Fruit fly (Drosophila melanogaster) ovary, adult (tissue): Measurements from ENCODE around the gene Pdh.
A peak's percentile ranks its signal among the peaks of the same experiment; 100 is the strongest.

ENCODE experiments used
- CG17801 ChIP-seq: fragments of 200-800 bp; optimal IDR thresholded peaks from 2 replicates; lab custom pipeline; 2019; ENCODE audit warnings: missing biosample characterization, mild to moderate bottlenecking, missing genetic modification characterization, moderate library complexity; ENCODE audit not compliant: partially characterized antibody

Gene Pdh

DNA sequence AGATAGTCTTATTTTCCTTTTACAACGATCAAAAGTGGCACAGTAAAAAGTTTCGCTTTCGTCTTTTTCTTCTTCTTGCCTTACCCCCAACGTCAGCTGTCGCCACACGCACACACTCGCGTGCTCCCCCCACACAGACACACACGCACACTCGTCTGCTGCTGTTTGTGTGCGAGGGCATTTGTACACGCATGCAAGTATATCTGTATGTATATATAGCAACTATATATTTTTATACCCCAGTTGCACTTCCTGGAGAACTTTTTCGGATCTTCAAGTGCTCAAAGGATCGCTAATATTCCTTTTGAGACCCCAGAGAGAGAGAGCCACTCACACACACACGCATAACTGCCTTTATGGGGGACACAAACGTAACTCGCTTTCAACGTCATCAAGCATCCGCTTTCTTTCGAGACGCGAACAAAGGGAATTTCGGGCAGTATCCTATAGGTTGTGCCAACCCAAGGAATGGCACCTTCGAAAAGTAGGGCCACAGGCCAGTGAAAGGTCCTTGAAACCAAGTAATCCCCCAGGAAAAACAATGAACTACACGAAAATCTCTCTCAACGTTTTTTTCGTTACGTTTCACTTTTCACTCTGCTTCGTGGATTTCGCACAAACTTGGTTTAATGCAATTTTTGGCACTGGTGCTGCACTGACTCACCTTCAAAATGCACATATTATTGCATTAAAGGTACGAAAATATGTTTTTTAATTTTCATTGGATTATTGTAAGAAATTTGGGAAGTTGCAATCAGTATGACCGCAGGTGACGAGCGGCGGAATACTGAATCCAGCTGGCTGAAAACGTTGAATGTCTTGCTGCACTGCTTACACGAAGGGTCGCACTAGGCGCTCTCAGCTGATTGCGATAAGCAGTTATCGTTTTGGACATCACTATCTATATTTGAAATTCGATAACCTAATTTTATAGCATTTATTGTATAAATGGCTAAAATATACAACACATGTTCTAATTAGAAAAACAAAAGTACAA is 24.0 kb upstream of the Pdh start, which contains the start of gene roq:
TSS of gene roq (minus strand) at position 799 of the 997 bp plus-strand sequence.
- TF ChIP-seq CG17801 (GFP tag; lab: Kevin White, UChicago), result peak; percentile 21

DNA sequence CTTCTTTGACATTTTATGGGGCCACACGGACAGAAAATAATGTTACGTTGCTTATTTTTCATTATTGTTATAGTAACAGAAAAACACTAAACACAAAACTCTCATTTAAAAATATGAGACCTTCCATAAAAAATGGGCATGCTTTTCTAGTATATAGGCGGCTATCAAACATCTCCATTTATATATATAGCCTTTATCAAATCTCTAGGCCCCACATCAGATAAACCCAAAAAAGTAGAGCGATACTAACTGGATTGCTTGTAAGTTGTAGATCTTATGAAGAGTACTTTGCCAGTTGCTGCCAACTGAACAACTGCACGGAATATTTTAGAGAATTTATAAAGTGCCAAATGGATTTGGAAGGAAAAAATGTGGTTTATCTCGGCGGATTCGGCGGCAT is 15.4 kb upstream of the Pdh start, which contains the start of gene CG18814:
TSS of gene CG18814 (plus strand) at position 301 of the 400 bp plus-strand sequence.
- TF ChIP-seq CG17801 (GFP tag; lab: Kevin White, UChicago), result no peak

DNA sequence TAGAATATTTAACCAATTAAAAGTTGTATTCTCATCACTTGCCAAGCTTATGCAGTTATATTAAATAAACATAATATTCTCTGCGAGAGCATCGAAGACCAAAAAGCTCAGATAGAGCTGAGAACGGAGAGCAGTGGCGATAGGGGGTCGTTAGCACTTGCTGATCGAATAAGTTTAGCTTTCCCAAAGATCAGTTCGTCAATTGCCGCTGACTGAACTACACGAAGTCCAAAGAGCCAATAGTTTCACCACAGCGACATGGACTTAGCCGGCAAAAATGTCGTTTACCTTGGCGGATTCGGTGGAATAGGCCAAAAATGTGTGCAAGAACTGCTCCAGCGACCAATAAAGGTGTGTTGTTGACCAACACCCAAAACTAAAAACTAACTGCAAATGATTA is 14.1 kb upstream of the Pdh start, which contains the start of gene CG4842:
TSS of gene CG4842 (plus strand) at position 191 of the 400 bp plus-strand sequence.
- TF ChIP-seq CG17801 (GFP tag; lab: Kevin White, UChicago), result no peak

DNA sequence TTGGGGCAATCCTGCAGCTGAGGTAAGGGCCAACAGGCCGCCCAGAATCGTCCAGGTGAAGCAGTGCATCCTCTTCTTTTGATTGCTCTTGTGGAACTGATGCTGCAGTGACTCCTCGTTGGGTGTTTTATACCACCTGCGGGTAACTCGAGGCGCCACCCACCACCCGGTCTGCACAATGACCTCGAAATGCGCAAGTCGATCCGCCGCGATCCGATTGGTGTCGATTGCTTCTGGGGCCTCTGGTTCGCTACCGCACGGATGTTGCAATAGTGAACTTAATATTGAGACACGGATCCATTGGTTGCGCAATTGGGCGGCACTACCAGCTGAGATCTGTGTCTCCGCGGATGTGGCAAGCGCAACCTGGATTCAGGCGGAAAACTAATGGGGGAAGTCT is 13.1 kb upstream of the Pdh start, which contains the start of gene Cpr72Ec:
TSS of gene Cpr72Ec (minus strand) at position 101 of the 400 bp plus-strand sequence.
- no peak for TF ChIP-seq CG17801 (GFP tag; lab: Kevin White, UChicago)

DNA sequence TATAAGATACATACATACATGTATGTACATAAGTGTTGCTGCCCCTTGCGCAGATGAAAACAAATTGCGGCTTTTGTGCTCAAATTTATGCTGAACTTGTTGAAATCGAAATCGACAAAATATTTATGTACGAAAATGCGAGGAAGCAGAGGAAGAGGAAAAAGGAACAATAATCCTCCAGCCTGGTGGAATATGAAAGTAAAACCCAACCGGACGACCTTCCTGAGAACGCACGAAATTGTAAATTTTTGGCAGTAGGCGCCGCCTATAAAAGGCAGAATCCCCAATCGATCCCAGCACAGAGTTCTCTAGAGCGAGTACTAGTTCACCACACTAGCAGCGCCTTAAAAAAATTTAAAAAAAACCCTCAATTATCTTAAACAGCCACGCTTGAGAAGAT is 10.5 kb upstream of the Pdh start, which contains the start of gene Cpr72Eb:
TSS of gene Cpr72Eb (plus strand) at position 301 of the 400 bp plus-strand sequence.
- no peak for TF ChIP-seq CG17801 (GFP tag; lab: Kevin White, UChicago)

DNA sequence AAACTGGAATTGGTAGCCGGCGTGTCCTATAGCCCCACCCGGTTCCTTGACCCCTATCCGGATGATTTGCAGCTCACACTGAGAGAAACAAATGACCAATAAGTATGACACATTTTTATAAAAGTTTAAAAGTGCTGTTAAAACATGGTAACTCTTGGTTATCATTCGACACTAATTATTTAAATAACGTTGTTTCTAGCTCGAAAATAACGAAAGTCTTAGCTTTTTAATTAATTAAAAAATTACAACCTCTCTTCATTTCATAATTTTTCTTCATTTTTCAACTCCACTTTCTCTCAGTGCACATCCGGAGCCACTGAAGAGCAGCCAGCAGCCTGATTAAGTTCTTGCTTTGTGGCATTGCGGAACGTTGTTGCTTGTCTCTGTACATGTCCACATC is 10.1 kb upstream of the Pdh start:
- no peak for TF ChIP-seq CG17801 (GFP tag; lab: Kevin White, UChicago)

DNA sequence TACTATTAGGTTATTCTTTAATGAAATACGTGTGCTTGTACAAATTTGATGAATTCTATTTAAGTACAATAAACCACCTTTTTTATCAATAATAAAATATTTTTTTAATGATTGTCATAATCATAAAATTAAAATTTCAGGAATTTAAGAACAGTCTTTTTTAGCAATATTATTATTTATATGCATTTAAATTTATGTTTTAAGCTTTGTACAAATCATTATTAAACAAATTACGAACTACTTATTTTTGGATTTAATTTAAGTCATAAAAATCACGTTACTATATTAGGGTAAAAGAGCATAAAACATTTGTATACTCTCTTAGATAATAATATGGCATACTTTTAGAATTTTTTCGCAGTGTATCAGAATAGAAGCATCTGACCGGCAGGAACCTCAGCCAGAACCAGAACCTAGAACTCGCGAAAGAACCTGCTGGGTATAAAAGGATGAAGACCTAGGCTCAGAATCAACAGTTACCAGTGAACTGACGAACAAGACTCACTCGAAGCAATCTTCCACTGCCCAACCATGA is 8.1 kb upstream of the Pdh start, which contains the start of gene Cpr72Ea:
TSS of gene Cpr72Ea (plus strand) at position 485 of the 535 bp plus-strand sequence.
- no peak for TF ChIP-seq CG17801 (GFP tag; lab: Kevin White, UChicago)

DNA sequence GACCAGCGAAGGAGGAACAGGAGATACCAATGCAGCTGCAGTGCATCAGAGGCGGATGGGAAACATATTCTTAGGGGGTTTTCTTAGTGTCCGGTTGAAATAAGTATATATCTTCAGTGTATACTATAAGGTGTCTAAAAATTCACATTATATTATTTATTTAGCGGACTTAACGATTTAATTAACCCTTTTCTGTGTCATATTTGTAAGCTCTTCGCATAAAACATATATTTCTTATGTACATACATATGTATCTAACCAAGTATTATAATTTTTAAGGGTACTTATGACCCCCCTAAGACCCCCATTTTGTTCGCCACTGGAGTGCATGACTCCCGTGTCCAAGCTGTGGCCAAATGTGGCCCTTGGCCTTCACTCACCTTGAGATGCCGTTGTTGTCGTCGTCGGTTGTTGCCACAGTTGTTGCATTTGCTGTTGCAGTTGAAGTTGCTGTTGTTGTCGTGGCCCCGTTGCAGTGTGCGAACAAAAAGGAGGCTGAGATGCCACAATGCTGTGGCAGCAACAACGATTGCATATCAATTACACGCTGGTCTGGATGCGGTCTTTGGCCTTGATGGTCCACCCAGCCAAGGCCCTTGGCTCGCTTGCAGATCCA is 7.2 kb upstream of the Pdh start:
- no peak for TF ChIP-seq CG17801 (GFP tag; lab: Kevin White, UChicago)

DNA sequence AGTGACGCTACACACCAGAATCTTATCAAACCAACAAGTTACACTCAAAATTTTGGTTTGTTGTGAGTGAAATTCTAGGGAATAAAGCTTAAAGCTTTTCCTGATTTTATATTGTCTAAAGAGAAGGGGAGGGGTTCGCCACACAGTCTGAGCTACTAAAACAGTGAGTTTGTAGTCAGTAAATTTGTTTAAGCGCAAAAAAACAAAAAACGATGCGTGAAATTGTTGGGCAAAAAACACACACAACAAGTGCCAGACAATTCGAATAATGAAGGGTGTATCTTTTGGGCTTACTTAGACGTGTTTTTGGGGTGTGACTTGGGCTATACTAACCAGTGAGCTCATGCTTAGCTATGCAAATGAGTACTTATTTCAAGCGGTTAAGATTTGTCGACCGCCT is 5.7 kb upstream of the Pdh start:
- TF ChIP-seq CG17801 (GFP tag; lab: Kevin White, UChicago), result no peak

DNA sequence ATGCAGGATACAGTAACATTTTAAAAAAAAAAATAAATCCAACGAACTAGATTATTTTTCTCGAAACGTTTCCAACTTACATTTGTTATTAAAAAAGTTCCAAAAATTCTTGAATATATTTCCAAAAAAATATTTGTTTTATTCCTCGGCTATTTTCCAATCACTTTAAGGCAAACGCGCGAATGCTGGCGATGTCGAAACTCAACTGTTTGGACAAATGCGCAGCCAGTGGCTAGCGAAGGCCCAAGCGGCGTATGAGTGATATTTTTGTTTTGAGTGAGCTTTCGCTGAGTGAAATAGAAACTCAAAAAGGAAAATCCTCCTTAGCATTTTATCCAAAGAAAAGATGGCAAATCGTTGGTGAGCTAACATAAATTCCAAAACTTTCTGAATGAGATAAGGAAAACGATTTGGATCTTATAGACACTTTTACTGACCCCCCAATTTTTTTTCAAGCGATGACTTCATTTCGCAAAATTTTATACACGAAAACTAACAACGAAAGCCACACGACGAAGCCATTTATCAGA is 5.2 kb upstream of the Pdh start, which contains the start of gene ringer:
TSS of gene ringer (minus strand) at position 210 of the 530 bp plus-strand sequence.
- no peak for TF ChIP-seq CG17801 (GFP tag; lab: Kevin White, UChicago)

DNA sequence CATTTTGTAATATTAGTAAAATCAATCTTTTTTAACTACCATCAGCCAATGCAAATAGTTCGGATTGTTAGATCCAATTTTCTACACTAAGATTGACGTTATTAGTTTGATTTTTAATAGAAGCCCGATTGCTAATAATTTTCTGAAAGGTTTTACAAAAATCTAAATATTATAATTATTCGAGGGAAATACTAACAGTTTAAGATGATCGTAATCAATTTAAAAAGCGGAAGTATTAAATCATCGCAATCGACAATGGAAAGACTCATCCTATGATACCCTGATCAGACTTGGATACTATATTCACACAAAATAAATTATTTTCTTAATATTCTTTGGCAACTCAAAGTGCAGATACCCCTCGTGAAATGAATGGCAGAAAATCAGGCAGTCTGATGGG is 3.8 kb upstream of the Pdh start:
- no peak for TF ChIP-seq CG17801 (GFP tag; lab: Kevin White, UChicago)

DNA sequence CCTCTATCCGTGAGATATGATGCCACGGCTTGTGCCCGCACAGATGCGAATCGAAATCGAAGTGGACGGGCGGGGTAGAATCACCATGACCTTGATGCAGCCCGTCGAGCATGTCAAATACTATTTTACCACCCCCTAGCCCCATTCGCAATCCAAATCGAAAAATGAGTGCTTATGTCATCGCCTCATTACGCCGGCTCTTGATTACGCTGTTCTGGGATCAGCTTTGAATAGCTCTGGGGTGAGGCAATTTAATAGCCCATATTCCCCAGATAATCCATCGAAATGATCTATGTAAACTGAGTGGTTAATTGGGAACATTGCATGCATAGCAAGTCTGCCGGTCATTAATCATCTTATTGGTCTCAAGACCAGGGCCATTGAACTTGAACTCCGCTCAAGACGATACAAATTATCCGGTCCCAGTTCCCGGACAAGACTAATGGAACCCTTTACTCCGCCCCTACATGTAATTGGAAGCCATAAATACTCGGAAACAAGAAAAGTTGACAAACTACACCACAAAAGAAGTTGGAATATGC is 3.2 kb upstream of the Pdh start:
- TF ChIP-seq CG17801 (GFP tag; lab: Kevin White, UChicago), result no peak

DNA sequence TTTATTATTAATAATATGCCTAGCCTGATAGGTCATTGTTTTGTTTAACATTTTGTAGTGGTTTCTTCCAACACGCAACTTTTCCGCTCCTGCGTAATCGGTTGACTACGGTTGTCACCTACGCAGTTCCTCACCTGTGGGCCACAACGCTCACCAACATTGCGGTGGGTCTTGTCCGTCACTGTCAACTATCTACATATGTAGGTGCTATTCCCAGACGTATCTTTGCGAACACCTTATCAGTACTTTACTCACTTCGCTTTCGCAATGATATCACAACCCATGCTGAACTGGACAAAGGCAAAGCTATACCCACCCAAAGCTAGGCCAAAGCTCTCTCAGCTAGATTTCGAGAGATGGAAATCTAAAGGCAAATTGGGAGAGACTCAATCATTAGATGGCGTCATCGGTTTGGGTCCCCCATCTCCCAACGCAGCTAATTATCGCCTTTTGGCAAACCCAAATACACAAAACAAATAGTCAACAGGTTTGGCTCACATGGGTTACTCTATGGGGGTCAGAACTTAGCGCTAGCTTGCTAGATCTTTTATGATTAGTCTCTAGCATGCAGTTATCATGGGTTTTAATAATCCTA is 2.2 kb upstream of the Pdh start:
- no peak for TF ChIP-seq CG17801 (GFP tag; lab: Kevin White, UChicago)
